Fruit fly (Drosophila melanogaster) whole organism, wandering third instar larva: ENCODE results near the gene SP555.

ENCODE experiments used
- Abd-B ChIP-seq: fragments of >200 bp; optimal IDR thresholded peaks from 2 replicates; lab custom pipeline; 2017; ENCODE audit warnings: missing biosample characterization, missing genetic modification characterization
- HLH106 ChIP-seq: fragments of 200-800 bp; optimal IDR thresholded peaks from 3 replicates; lab custom pipeline; 2019; ENCODE audit warnings: missing biosample characterization, mild to moderate bottlenecking, missing genetic modification characterization, moderate library complexity
- foxo ChIP-seq, 2 experiments: fragments of 200-800 bp; sonication (Bioruptor generic); optimal IDR thresholded peaks; 2 replicates in 1 of 2; 3 replicates in 1 of 2; lab custom pipeline; 2016 to 2017; ENCODE audit warnings: missing biosample characterization in 2 of 2, missing genetic modification characterization in 2 of 2
- tai ChIP-seq: sonication (Bioruptor generic); optimal IDR thresholded peaks from 2 replicates; lab custom pipeline; 2016; ENCODE audit warnings: missing biosample characterization, missing genetic modification characterization

DNA sequence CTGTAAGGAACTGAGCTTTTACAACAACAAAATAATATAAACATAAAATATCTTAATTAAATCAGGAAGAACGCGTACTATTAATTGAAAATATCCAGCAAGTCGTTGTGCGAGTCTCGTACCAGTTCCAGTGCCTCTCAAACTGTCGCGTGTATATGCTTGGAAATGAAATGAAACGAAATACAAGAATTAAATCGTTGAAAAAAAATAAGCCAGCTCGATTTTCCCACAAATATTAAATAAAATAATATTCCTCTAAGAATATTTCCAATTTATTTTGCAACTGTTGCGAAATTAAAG lies 7.8 kb upstream of the SP555 start:
- TF ChIP-seq HLH106 (tag; lab: Kevin White, UChicago) (no peak), foxo (GFP tag; optimal IDR thresholded peaks at IDR 0.05; lab: Kevin White, UChicago) (no peak), Abd-B (GFP tag; lab: Kevin White, UChicago) (no peak), tai (GFP tag; lab: Kevin White, UChicago) (no peak)
